Worm (Caenorhabditis elegans) whole organism, late embryonic: Measurements from ENCODE around the gene C46C2.5.

Source experiments
- ceh-18 ChIP-seq: sonication (generic microtip); optimal IDR thresholded peaks from 2 replicates; lab custom pipeline; 2016; ENCODE audit warnings: missing genetic modification characterization, missing compliant biosample characterization
- dve-1 ChIP-seq: sonication (generic microtip); optimal IDR thresholded peaks from 2 replicates; lab custom pipeline; 2017; ENCODE audit warnings: antibody characterized with exemption, mild to moderate bottlenecking, missing genetic modification characterization, missing compliant biosample characterization
- fkh-10 ChIP-seq: fragments of 150-350 bp; optimal IDR thresholded peaks from 2 replicates; lab custom pipeline; 2014; ENCODE audit warnings: missing biosample characterization, missing genetic modification reagents, missing genetic modification characterization
- gmeb-2 ChIP-seq: sonication (generic microtip); optimal IDR thresholded peaks from 2 replicates; lab custom pipeline; 2016; ENCODE audit warnings: missing genetic modification characterization, inconsistent platforms, missing compliant biosample characterization
- pag-3 ChIP-seq: sonication (generic microtip); optimal IDR thresholded peaks from 2 replicates; lab custom pipeline; 2016; ENCODE audit warnings: missing compliant biosample characterization, missing genetic modification characterization, borderline replicate concordance
- pqm-1 ChIP-seq: sonication (generic microtip); optimal IDR thresholded peaks from 2 replicates; lab custom pipeline; 2016; ENCODE audit warnings: missing genetic modification characterization, missing compliant biosample characterization

ce11 chrIV:9199148-9199938, 6.9 kb upstream of the C46C2.5 start:
- TF ChIP-seq pqm-1 (tag; lab: Kevin White, UChicago): no peak
- TF ChIP-seq gmeb-2 (tag; lab: Kevin White, UChicago): no peak
- no peak for TF ChIP-seq fkh-10 (GFP tag; lab: Kevin White, UChicago)
- TF ChIP-seq dve-1 (tag; lab: Kevin White, UChicago): no peak
- no peak for TF ChIP-seq pag-3
- no peak for TF ChIP-seq ceh-18
